Fruit fly (Drosophila melanogaster): ENCODE data around the gene CG5861.

DNA sequence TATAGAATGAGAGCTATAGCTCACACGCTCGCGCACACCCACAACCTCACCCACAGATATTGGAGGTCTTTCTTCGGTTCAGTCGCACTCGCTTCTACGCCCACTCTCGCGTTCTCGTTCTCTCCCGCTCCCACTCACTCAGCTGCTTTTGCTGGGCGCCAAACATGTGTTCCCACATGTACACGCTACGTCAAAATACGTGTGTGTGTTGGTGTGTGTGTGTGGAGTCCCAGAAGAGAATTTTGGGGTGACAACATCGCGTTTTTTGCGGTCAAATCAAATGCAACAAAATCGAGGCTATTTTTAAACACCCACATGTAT lies 35.7 kb downstream of the CG5861 start:
- TF ChIP-seq CG8478 (optimal IDR thresholded peaks at IDR 0.05) (no peak), usp (GFP tag; optimal IDR thresholded peaks at IDR 0.05) (no peak), pan (optimal IDR thresholded peaks at IDR 0.05) (no peak), psq (optimal IDR thresholded peaks at IDR 0.05) (no peak), EcR (GFP tag; optimal IDR thresholded peaks at IDR 0.05) (no peak)
